Fruit fly (Drosophila melanogaster) whole organism, embryonic: ENCODE results near the gene CG43179.

Source experiments
- Bdp1 ChIP-seq: fragments of 200-800 bp; sonication (Bioruptor generic); optimal IDR thresholded peaks from 3 replicates; lab custom pipeline; 2016; ENCODE audit warnings: missing biosample characterization, missing genetic modification characterization
- C15 ChIP-seq: fragments of 200-800 bp; sonication (Bioruptor generic); IDR thresholded peaks from 3 replicates; pipeline ENCODE4 v1.3.6; 2022; ENCODE audit warnings: missing biosample characterization, missing genetic modification characterization
- CG12155 ChIP-seq: fragments of 200-800 bp; sonication (Bioruptor generic); optimal IDR thresholded peaks from 3 replicates; lab custom pipeline; 2016; ENCODE audit warnings: missing biosample characterization, missing genetic modification characterization
- CG12299 ChIP-seq: fragments of 200-800 bp; sonication (Bioruptor generic); optimal IDR thresholded peaks from 2 replicates; lab custom pipeline; 2018; ENCODE audit warnings: missing biosample characterization, mild to moderate bottlenecking, missing genetic modification characterization
- CG12942 ChIP-seq: fragments of 200-800 bp; sonication (Bioruptor generic); optimal IDR thresholded peaks from 3 replicates; lab custom pipeline; 2016; ENCODE audit warnings: missing biosample characterization, missing genetic modification characterization
- CG13894 ChIP-seq: fragments of 200-800 bp; sonication (Bioruptor generic); optimal IDR thresholded peaks from 3 replicates; lab custom pipeline; 2018; ENCODE audit warnings: missing biosample characterization, mild to moderate bottlenecking, missing genetic modification characterization, moderate library complexity
- CG15073 ChIP-seq: fragments of 200-800 bp; sonication (Bioruptor generic); optimal IDR thresholded peaks from 2 replicates; lab custom pipeline; 2016; ENCODE audit warnings: missing biosample characterization, missing genetic modification characterization
- CG1603 ChIP-seq: fragments of 200-800 bp; sonication (Bioruptor generic); optimal IDR thresholded peaks from 2 replicates; lab custom pipeline; 2019; ENCODE audit warnings: missing biosample characterization, mild to moderate bottlenecking, missing genetic modification characterization, moderate library complexity
- CG16813 ChIP-seq: fragments of 200-800 bp; sonication (Bioruptor generic); IDR thresholded peaks from 3 replicates; pipeline ENCODE4 v1.3.6; 2022; ENCODE audit warnings: missing biosample characterization, missing genetic modification characterization; ENCODE audit not compliant: partially characterized antibody
- CG17385 ChIP-seq: fragments of 200-800 bp; sonication (Bioruptor generic); optimal IDR thresholded peaks from 3 replicates; lab custom pipeline; 2018; ENCODE audit warnings: missing biosample characterization, mild to moderate bottlenecking, missing genetic modification characterization
- CG18262 ChIP-seq: fragments of 200-800 bp; optimal IDR thresholded peaks from 3 replicates; lab custom pipeline; 2019; ENCODE audit warnings: missing biosample characterization, mild to moderate bottlenecking, missing genetic modification characterization, moderate library complexity
- CG2202 ChIP-seq: fragments of 200-800 bp; sonication (Bioruptor generic); optimal IDR thresholded peaks from 2 replicates; lab custom pipeline; 2018; ENCODE audit warnings: missing biosample characterization, mild to moderate bottlenecking, missing genetic modification characterization
- CG2678 ChIP-seq: fragments of 200-800 bp; sonication (Bioruptor generic); optimal IDR thresholded peaks from 3 replicates; lab custom pipeline; 2019; ENCODE audit warnings: missing biosample characterization, mild to moderate bottlenecking, missing genetic modification characterization, moderate library complexity
- CG32767 ChIP-seq: fragments of 200-800 bp; sonication (Bioruptor generic); IDR thresholded peaks from 2 replicates; pipeline ENCODE4 v1.3.6; 2022; ENCODE audit warnings: missing biosample characterization, missing genetic modification characterization
- CG3847 ChIP-seq: fragments of 200-800 bp; sonication (Bioruptor generic); IDR thresholded peaks from 2 replicates; pipeline ENCODE4 v1.3.6; 2022; ENCODE audit warnings: missing biosample characterization, missing genetic modification characterization
- CG4360 ChIP-seq: fragments of 200-800 bp; sonication (Bioruptor generic); IDR thresholded peaks from 2 replicates; pipeline ENCODE4 v1.3.6; 2022; ENCODE audit warnings: missing biosample characterization, missing genetic modification characterization
- CG6272 ChIP-seq: fragments of 200-800 bp; sonication (Bioruptor generic); IDR thresholded peaks from 2 replicates; pipeline ENCODE4 v1.3.6; 2022; ENCODE audit warnings: missing biosample characterization, missing genetic modification characterization
- Camta ChIP-seq: fragments of 200-800 bp; sonication (Bioruptor generic); optimal IDR thresholded peaks from 2 replicates; lab custom pipeline; 2016; ENCODE audit warnings: missing biosample characterization, missing genetic modification characterization
- E2f2 ChIP-seq: fragments of 200-800 bp; sonication (Bioruptor generic); IDR thresholded peaks from 2 replicates; pipeline ENCODE4 v1.3.6; 2022; ENCODE audit warnings: missing biosample characterization, missing genetic modification characterization
- Ets65A ChIP-seq: fragments of 200-800 bp; sonication (Bioruptor generic); peaks from one replicate; lab custom pipeline; 2016; ENCODE audit warnings: missing biosample characterization, missing genetic modification characterization
- Med ChIP-seq: fragments of 200-800 bp; sonication (Bioruptor generic); peaks from one replicate; lab custom pipeline; 2016; ENCODE audit warnings: missing biosample characterization, missing genetic modification characterization, mild to moderate bottlenecking, inconsistent platforms, moderate library complexity
- NK7.1 ChIP-seq: fragments of 200-800 bp; sonication (Bioruptor generic); optimal IDR thresholded peaks from 3 replicates; lab custom pipeline; 2016; ENCODE audit warnings: missing biosample characterization, missing genetic modification characterization
- Neu2 ChIP-seq: fragments of 200-800 bp; sonication (Bioruptor generic); optimal IDR thresholded peaks from 3 replicates; lab custom pipeline; 2016; ENCODE audit warnings: missing biosample characterization, missing genetic modification characterization, borderline replicate concordance
- NfI ChIP-seq: fragments of 200-800 bp; sonication (Bioruptor generic); optimal IDR thresholded peaks from 3 replicates; lab custom pipeline; 2018; ENCODE audit warnings: missing biosample characterization, mild to moderate bottlenecking, missing genetic modification characterization, moderate library complexity
- Oaz ChIP-seq: fragments of 200-800 bp; sonication (Bioruptor generic); IDR thresholded peaks from 2 replicates; pipeline ENCODE4 v1.3.6; 2022; ENCODE audit warnings: missing biosample characterization, missing genetic modification characterization
- Optix ChIP-seq: fragments of 200-800 bp; sonication (Bioruptor generic); IDR thresholded peaks from 3 replicates; pipeline ENCODE4 v1.3.6; 2022; ENCODE audit warnings: missing biosample characterization, missing genetic modification characterization
- Sry-β ChIP-seq: fragments of 200-800 bp; sonication (Bioruptor generic); optimal IDR thresholded peaks from 2 replicates; lab custom pipeline; 2018; ENCODE audit warnings: missing biosample characterization, mild to moderate bottlenecking, missing genetic modification characterization, moderate library complexity
- Stat92E ChIP-seq, 3 experiments: fragments of >200 bp in 2 of 3; fragments of 200-800 bp in 1 of 3; sonication (Bioruptor generic) in 1 of 3; optimal IDR thresholded peaks; 2 replicates each; lab custom pipeline; 2017 to 2019; ENCODE audit warnings: missing biosample characterization in 3 of 3, missing genetic modification characterization in 3 of 3, mild to moderate bottlenecking in 1 of 3, moderate library complexity in 1 of 3
- bab2 ChIP-seq: fragments of 200-800 bp; sonication (Bioruptor generic); optimal IDR thresholded peaks from 2 replicates; lab custom pipeline; 2016; ENCODE audit warnings: missing biosample characterization, missing genetic modification characterization
- bigmax ChIP-seq: fragments of 200-800 bp; sonication (Bioruptor generic); optimal IDR thresholded peaks from 2 replicates; lab custom pipeline; 2018; ENCODE audit warnings: missing biosample characterization, mild to moderate bottlenecking, missing genetic modification characterization
- bsh ChIP-seq, 2 experiments: fragments of 200-800 bp; sonication (Bioruptor generic); optimal IDR thresholded peaks; 2 replicates each; lab custom pipeline; 2017 to 2018; ENCODE audit warnings: mild to moderate bottlenecking in 2 of 2, missing biosample characterization in 2 of 2, missing genetic modification characterization in 2 of 2, moderate library complexity in 1 of 2
- btn ChIP-seq: fragments of 200-800 bp; sonication (Bioruptor generic); optimal IDR thresholded peaks from 2 replicates; lab custom pipeline; 2016; ENCODE audit warnings: missing biosample characterization, missing genetic modification characterization
- caup ChIP-seq: fragments of 200-800 bp; sonication (Bioruptor generic); optimal IDR thresholded peaks from 3 replicates; lab custom pipeline; 2017; ENCODE audit warnings: missing biosample characterization, mild to moderate bottlenecking, missing genetic modification characterization, moderate library complexity; ENCODE audit not compliant: severe bottlenecking
- cg ChIP-seq: fragments of 200-800 bp; sonication (Bioruptor generic); optimal IDR thresholded peaks from 3 replicates; lab custom pipeline; 2019; ENCODE audit warnings: missing biosample characterization, mild to moderate bottlenecking, missing genetic modification characterization, moderate library complexity
- dan ChIP-seq: fragments of 200-800 bp; sonication (Bioruptor generic); IDR thresholded peaks from 2 replicates; pipeline ENCODE4 v1.3.6; 2022; ENCODE audit warnings: missing biosample characterization, missing genetic modification characterization
- fu2 ChIP-seq: fragments of 200-800 bp; sonication (Bioruptor generic); optimal IDR thresholded peaks from 2 replicates; lab custom pipeline; 2016; ENCODE audit warnings: missing biosample characterization, missing genetic modification characterization
- gt ChIP-seq: fragments of 200-800 bp; sonication (Bioruptor generic); IDR thresholded peaks from 2 replicates; pipeline ENCODE4 v1.3.6; 2022; ENCODE audit warnings: missing biosample characterization, missing genetic modification characterization
- hbn ChIP-seq: fragments of 200-800 bp; sonication (Bioruptor generic); IDR thresholded peaks from 2 replicates; pipeline ENCODE4 v1.3.6; 2022; ENCODE audit warnings: missing biosample characterization, missing genetic modification characterization; ENCODE audit not compliant: partially characterized antibody
- jigr1 ChIP-seq: fragments of 200-800 bp; sonication (Bioruptor generic); IDR thresholded peaks from 3 replicates; pipeline ENCODE4 v1.3.6; 2022; ENCODE audit warnings: missing biosample characterization, missing genetic modification characterization
- nerfin-2 ChIP-seq: fragments of 200-800 bp; sonication (Bioruptor generic); IDR thresholded peaks from 2 replicates; pipeline ENCODE4 v1.3.6; 2022; ENCODE audit warnings: missing biosample characterization, missing genetic modification characterization; ENCODE audit not compliant: partially characterized antibody
- org-1 ChIP-seq: fragments of 200-800 bp; sonication (Bioruptor generic); optimal IDR thresholded peaks from 2 replicates; lab custom pipeline; 2017; ENCODE audit warnings: missing biosample characterization, missing genetic modification characterization
- prd ChIP-seq, 3 experiments: fragments of >200 bp in 2 of 3; fragments of 200-800 bp in 1 of 3; sonication (Bioruptor generic) in 1 of 3; optimal IDR thresholded peaks in 2 of 3; IDR thresholded peaks in 1 of 3; 2 replicates in 2 of 3; 3 replicates in 1 of 3; pipeline versions ENCODE4 v1.3.6 to Lab custom; 2017 to 2022; ENCODE audit warnings: missing biosample characterization in 1 of 3, missing genetic modification characterization in 1 of 3
- ranshi ChIP-seq: fragments of 200-800 bp; sonication (Bioruptor generic); IDR thresholded peaks from 2 replicates; pipeline ENCODE4 v1.3.6; 2022; ENCODE audit warnings: missing biosample characterization, missing genetic modification characterization
- repo ChIP-seq: fragments of 200-800 bp; sonication (Bioruptor generic); optimal IDR thresholded peaks from 2 replicates; lab custom pipeline; 2016; ENCODE audit warnings: missing biosample characterization, missing genetic modification characterization
- salm ChIP-seq: fragments of 200-800 bp; sonication (Bioruptor generic); optimal IDR thresholded peaks from 2 replicates; lab custom pipeline; 2018; ENCODE audit warnings: missing biosample characterization, mild to moderate bottlenecking, missing genetic modification characterization
- sd ChIP-seq: fragments of 200-800 bp; sonication (Bioruptor generic); optimal IDR thresholded peaks from 3 replicates; lab custom pipeline; 2018; ENCODE audit warnings: missing biosample characterization, mild to moderate bottlenecking, missing genetic modification characterization, moderate library complexity
- sob ChIP-seq: fragments of 200-800 bp; sonication (Bioruptor generic); IDR thresholded peaks from 2 replicates; pipeline ENCODE4 v1.3.6; 2022; ENCODE audit warnings: missing biosample characterization, missing genetic modification characterization
- tap ChIP-seq: fragments of 200-800 bp; optimal IDR thresholded peaks from 3 replicates; lab custom pipeline; 2019; ENCODE audit warnings: missing biosample characterization, mild to moderate bottlenecking, missing genetic modification characterization, moderate library complexity
- toy ChIP-seq: fragments of 200-800 bp; sonication (Bioruptor generic); IDR thresholded peaks from 2 replicates; pipeline ENCODE4 v1.3.6; 2022; ENCODE audit warnings: missing biosample characterization, missing genetic modification characterization
- trem ChIP-seq: fragments of 200-800 bp; optimal IDR thresholded peaks from 3 replicates; lab custom pipeline; 2019; ENCODE audit warnings: missing biosample characterization, mild to moderate bottlenecking, missing genetic modification characterization, moderate library complexity
- wek ChIP-seq: fragments of 200-800 bp; sonication (Bioruptor generic); optimal IDR thresholded peaks from 3 replicates; lab custom pipeline; 2018; ENCODE audit warnings: missing biosample characterization, mild to moderate bottlenecking, missing genetic modification characterization, moderate library complexity

Gene CG43179

DNA sequence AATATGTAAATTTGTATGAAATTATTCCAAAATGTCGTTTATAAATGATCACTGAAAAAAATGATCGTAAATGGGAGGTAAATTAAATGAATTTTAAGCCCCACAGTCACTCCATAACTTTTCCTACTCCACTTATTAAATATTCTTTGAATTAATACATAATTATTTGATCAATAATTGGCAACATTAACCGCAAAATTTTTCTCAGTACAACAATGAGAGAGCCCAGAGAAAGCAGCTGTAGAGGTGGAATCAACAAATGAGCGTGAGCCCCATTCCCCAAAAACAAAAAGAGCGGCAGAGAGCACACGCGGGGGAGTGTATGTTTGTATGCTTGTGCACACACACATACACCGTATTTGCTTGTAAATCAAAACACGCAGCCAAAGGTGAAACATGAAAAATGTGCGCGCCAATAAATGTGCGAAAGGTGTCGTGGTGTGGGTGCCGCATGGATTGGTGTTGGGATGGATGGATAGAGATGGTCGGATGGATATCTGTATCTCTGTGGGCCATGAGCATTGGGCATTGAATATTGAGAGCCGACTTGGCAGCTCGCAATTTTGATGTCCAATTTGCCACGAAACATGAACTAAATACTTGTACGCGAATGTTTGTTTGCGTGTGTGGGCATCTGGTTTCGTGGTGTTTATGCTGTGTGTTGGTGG is 28.0 kb downstream of the CG43179 start (continued):
- peak; percentile 67 for TF ChIP-seq Sry-β (GFP tag; lab: Kevin White, UChicago)
- no peak for TF ChIP-seq toy (GFP tag; lab: Robert Waterston, UW)
- peak; percentile 96 for TF ChIP-seq CG2202
- peak; percentile 97 for TF ChIP-seq CG12155 (GFP tag; lab: Kevin White, UChicago)
- TF ChIP-seq NK7.1 (GFP tag; lab: Kevin White, UChicago) = peak; percentile 60
- no peak for TF ChIP-seq jigr1 (GFP tag; lab: Robert Waterston, UW)
- TF ChIP-seq CG12299 = peak; percentile 98
- TF ChIP-seq Med (GFP tag; lab: Kevin White, UChicago) = peak; percentile 99
- no peak for TF ChIP-seq dan (GFP tag; lab: Robert Waterston, UW)
- peak; percentile 96 for TF ChIP-seq bab2 (GFP tag; lab: Kevin White, UChicago)
- peak; percentile 99 for TF ChIP-seq caup (GFP tag; lab: Kevin White, UChicago)
- peak; percentile 94 for TF ChIP-seq fu2 (GFP tag; lab: Kevin White, UChicago)
- TF ChIP-seq CG18262 (tag; lab: Kevin White, UChicago) = peak; percentile 99
- no peak for TF ChIP-seq CG4360 (GFP tag; lab: Robert Waterston, UW)
- TF ChIP-seq ranshi (GFP tag; lab: Robert Waterston, UW) = no peak
- peak; percentile 97 for TF ChIP-seq Ets65A (GFP tag; lab: Kevin White, UChicago)
- TF ChIP-seq E2f2 = no peak
- peak; percentile 98 for TF ChIP-seq tap (tag; lab: Kevin White, UChicago)
- TF ChIP-seq bigmax (GFP tag; lab: Kevin White, UChicago) = peak; percentile 69
- peak; percentile 97 for TF ChIP-seq org-1
- peak; percentile 86 to 99 for TF ChIP-seq bsh (GFP tag; optimal IDR thresholded peaks at IDR 0.05; lab: Kevin White, UChicago)
- peak; percentile 97 for TF ChIP-seq CG17385 (GFP tag; lab: Kevin White, UChicago)
- TF ChIP-seq cg (GFP tag; lab: Kevin White, UChicago) = peak; percentile 89
- TF ChIP-seq Bdp1 (GFP tag; lab: Kevin White, UChicago) = peak; percentile 89
- TF ChIP-seq NfI (GFP tag; lab: Kevin White, UChicago) = peak; percentile 99
- TF ChIP-seq CG13894 = peak; percentile 95
- TF ChIP-seq Neu2 (GFP tag; lab: Kevin White, UChicago) = peak; percentile 2
- no peak for TF ChIP-seq C15 (GFP tag; lab: Robert Waterston, UW)
- peak; percentile 83 for TF ChIP-seq repo (GFP tag; lab: Kevin White, UChicago)
- TF ChIP-seq Oaz (GFP tag; lab: Robert Waterston, UW) = no peak
- no peak for TF ChIP-seq sob
- peak; percentile 97 for TF ChIP-seq CG6272
- TF ChIP-seq btn = peak; percentile 75
- no peak for TF ChIP-seq Optix (GFP tag; lab: Robert Waterston, UW)
- peak; percentile 84 for TF ChIP-seq CG15073 (GFP tag; lab: Kevin White, UChicago)

- TF ChIP-seq nerfin-2 (no peak), CG1603 (tag; lab: Kevin White, UChicago) (peak; percentile 45), sd (tag; lab: Kevin White, UChicago) (no peak), CG16813 (GFP tag; lab: Robert Waterston, UW) (no peak), CG2678 (peak; percentile 27), hbn (no peak), trem (no peak), gt (no peak), CG3847 (GFP tag; lab: Robert Waterston, UW) (no peak), jigr1 (GFP tag; lab: Robert Waterston, UW) (no peak), Camta (GFP tag; lab: Kevin White, UChicago) (no peak), salm (tag; lab: Kevin White, UChicago) (no peak), CG32767 (GFP tag; lab: Robert Waterston, UW) (no peak), prd (optimal IDR thresholded peaks at IDR 0.05; lab: Kevin White, UChicago) (no peak), prd (GFP tag; IDR thresholded peaks at IDR 0.05; lab: Robert Waterston, UW) (no peak), CG12942 (no peak), wek (GFP tag; lab: Kevin White, UChicago) (peak; percentile 36), Stat92E (GFP tag; optimal IDR thresholded peaks at IDR 0.05; lab: Kevin White, UChicago) (no peak)
These were observed 28.5 kb downstream of the CG43179 start for dm6 chr3R:14284422-14284760.
